Worm (Caenorhabditis elegans) whole organism, L2 larva: Measurements from ENCODE around the gene swt-2.
"Not testable (repeated sequence)": the region's sequence is repeated elsewhere in the genome, so short reads cannot be mapped to it uniquely, and the experiment has no call there.

ENCODE experiments used
- F13H6.1 ChIP-seq: sonication (generic microtip); optimal IDR thresholded peaks from 2 replicates; lab custom pipeline; 2016; ENCODE audit warnings: missing genetic modification characterization, missing compliant biosample characterization
- R02D3.7 ChIP-seq: fragments of 150-350 bp; optimal IDR thresholded peaks from 2 replicates; lab custom pipeline; 2014; ENCODE audit warnings: missing biosample characterization, missing genetic modification characterization
- ZK546.5 ChIP-seq: sonication (generic microtip); optimal IDR thresholded peaks from 2 replicates; lab custom pipeline; 2017; ENCODE audit warnings: missing biosample characterization, missing genetic modification characterization
- aly-2 ChIP-seq: fragments of 150-350 bp; optimal IDR thresholded peaks from 2 replicates; lab custom pipeline; 2014; ENCODE audit warnings: missing biosample characterization, missing genetic modification characterization
- blmp-1 ChIP-seq: sonication (generic microtip); optimal IDR thresholded peaks from 2 replicates; lab custom pipeline; 2017; ENCODE audit warnings: missing genetic modification characterization, mild to moderate bottlenecking, missing compliant biosample characterization, antibody characterized with exemption, moderate library complexity; ENCODE audit not compliant: insufficient read depth
- ceh-82 ChIP-seq: fragments of 150-350 bp; optimal IDR thresholded peaks from 2 replicates; lab custom pipeline; 2014; ENCODE audit warnings: missing biosample characterization, missing genetic modification characterization
- crh-2 ChIP-seq: sonication (generic microtip); optimal IDR thresholded peaks from 2 replicates; lab custom pipeline; 2017; ENCODE audit warnings: missing biosample characterization, missing genetic modification characterization
- dmd-4 ChIP-seq: sonication (generic microtip); optimal IDR thresholded peaks from 2 replicates; lab custom pipeline; 2017; ENCODE audit warnings: missing biosample characterization, missing genetic modification characterization
- egl-27 ChIP-seq: sonication (generic microtip); optimal IDR thresholded peaks from 3 replicates; lab custom pipeline; 2017; ENCODE audit warnings: missing biosample characterization, missing genetic modification reagents, missing genetic modification characterization
- elt-1 ChIP-seq: fragments of 150-350 bp; optimal IDR thresholded peaks from 2 replicates; lab custom pipeline; 2014; ENCODE audit warnings: missing biosample characterization, missing genetic modification characterization
- elt-3 ChIP-seq: sonication (generic microtip); optimal IDR thresholded peaks from 2 replicates; lab custom pipeline; 2017; ENCODE audit warnings: missing biosample characterization, missing genetic modification characterization
- fos-1 ChIP-seq: fragments of 150-350 bp; optimal IDR thresholded peaks from 2 replicates; lab custom pipeline; 2014; ENCODE audit warnings: missing biosample characterization, missing genetic modification characterization
- gmeb-1 ChIP-seq: fragments of 150-350 bp; optimal IDR thresholded peaks from 2 replicates; lab custom pipeline; 2014; ENCODE audit warnings: missing biosample characterization, missing genetic modification characterization
- lin-13 ChIP-seq: fragments of 150-350 bp; optimal IDR thresholded peaks from 2 replicates; lab custom pipeline; 2014; ENCODE audit warnings: missing biosample characterization, missing genetic modification reagents, missing genetic modification characterization
- lin-39 ChIP-seq: fragments of 150-350 bp; optimal IDR thresholded peaks from 2 replicates; lab custom pipeline; 2014; ENCODE audit warnings: missing biosample characterization, missing genetic modification reagents, missing genetic modification characterization
- lsy-2 ChIP-seq, 2 experiments: fragments of 150-350 bp in 1 of 2; sonication (generic microtip) in 1 of 2; optimal IDR thresholded peaks; 2 replicates each; lab custom pipeline; 2014 to 2017; ENCODE audit warnings: missing biosample characterization in 2 of 2, missing genetic modification characterization in 2 of 2
- mab-5 ChIP-seq: fragments of 150-350 bp; optimal IDR thresholded peaks from 2 replicates; lab custom pipeline; 2014; ENCODE audit warnings: missing biosample characterization, missing genetic modification characterization
- mbf-1 ChIP-seq: sonication (generic microtip); optimal IDR thresholded peaks from 2 replicates; lab custom pipeline; 2017; ENCODE audit warnings: missing biosample characterization, missing genetic modification characterization
- mdl-1 ChIP-seq, 2 experiments: fragments of 150-350 bp in 1 of 2; sonication (generic microtip) in 1 of 2; optimal IDR thresholded peaks; 2 replicates each; lab custom pipeline; 2017; ENCODE audit warnings: missing biosample characterization in 2 of 2, missing genetic modification characterization in 2 of 2
- nhr-11 ChIP-seq: fragments of 150-350 bp; optimal IDR thresholded peaks from 2 replicates; lab custom pipeline; 2014; ENCODE audit warnings: missing biosample characterization, missing genetic modification characterization
- nhr-12 ChIP-seq: fragments of 150-350 bp; optimal IDR thresholded peaks from 2 replicates; lab custom pipeline; 2014; ENCODE audit warnings: missing biosample characterization, missing genetic modification characterization
- nhr-129 ChIP-seq: fragments of 150-350 bp; optimal IDR thresholded peaks from 2 replicates; lab custom pipeline; 2014; ENCODE audit warnings: missing biosample characterization, missing genetic modification characterization
- nhr-21 ChIP-seq: fragments of 150-350 bp; optimal IDR thresholded peaks from 2 replicates; lab custom pipeline; 2014; ENCODE audit warnings: missing biosample characterization, missing genetic modification characterization
- nhr-25 ChIP-seq: fragments of 150-350 bp; sonication (generic microtip); optimal IDR thresholded peaks from 3 replicates; lab custom pipeline; 2014; ENCODE audit warnings: missing biosample characterization, missing genetic modification characterization
- nhr-6 ChIP-seq: fragments of 150-350 bp; optimal IDR thresholded peaks from 2 replicates; lab custom pipeline; 2014; ENCODE audit warnings: missing biosample characterization, missing genetic modification characterization
- peb-1 ChIP-seq: fragments of 150-350 bp; optimal IDR thresholded peaks from 2 replicates; lab custom pipeline; 2014; ENCODE audit warnings: missing biosample characterization, missing genetic modification characterization
- sma-3 ChIP-seq: sonication (generic microtip); optimal IDR thresholded peaks from 2 replicates; lab custom pipeline; 2016; ENCODE audit warnings: missing genetic modification reagents, missing genetic modification characterization, missing compliant biosample characterization
- sma-9 ChIP-seq, 2 experiments: fragments of 150-350 bp in 1 of 2; sonication (generic microtip) in 1 of 2; optimal IDR thresholded peaks; 2 replicates each; lab custom pipeline; 2014 to 2016; ENCODE audit warnings: missing genetic modification characterization in 2 of 2, mild to moderate bottlenecking in 1 of 2, missing biosample characterization in 1 of 2, missing compliant biosample characterization in 1 of 2, missing genetic modification reagents in 1 of 2, moderate library complexity in 1 of 2
- unc-39 ChIP-seq: fragments of 150-350 bp; optimal IDR thresholded peaks from 2 replicates; lab custom pipeline; 2014; ENCODE audit warnings: missing biosample characterization, missing genetic modification characterization
- unc-62 ChIP-seq: fragments of 150-350 bp; optimal IDR thresholded peaks from 2 replicates; lab custom pipeline; 2014; ENCODE audit warnings: missing biosample characterization, missing genetic modification reagents, missing genetic modification characterization
- zag-1 ChIP-seq: fragments of 150-350 bp; optimal IDR thresholded peaks from 2 replicates; lab custom pipeline; 2014; ENCODE audit warnings: missing biosample characterization, missing genetic modification characterization
- ztf-1 ChIP-seq: fragments of 200-800 bp; sonication (Bioruptor generic); conservative IDR thresholded peaks from 2 replicates; pipeline ENCODE4 v1.3.6; 2022; ENCODE audit warnings: missing genetic modification characterization, missing compliant biosample characterization
- ztf-4 ChIP-seq: fragments of 150-350 bp; optimal IDR thresholded peaks from 2 replicates; lab custom pipeline; 2014; ENCODE audit warnings: missing biosample characterization, missing genetic modification characterization

swt-2 gene

ce11 chrV:7511465-7511864, 18.5 kb upstream of the swt-2 start, which contains the start of gene nhr-171:
Gene nhr-171 (plus strand): TSS chrV:7511765.
- not testable (repeated sequence) for TF ChIP-seq unc-62 (GFP tag; lab: Kevin White, UChicago); egl-27 (tag; lab: Kevin White, UChicago); nhr-6 (tag; lab: Kevin White, UChicago)

DNA sequence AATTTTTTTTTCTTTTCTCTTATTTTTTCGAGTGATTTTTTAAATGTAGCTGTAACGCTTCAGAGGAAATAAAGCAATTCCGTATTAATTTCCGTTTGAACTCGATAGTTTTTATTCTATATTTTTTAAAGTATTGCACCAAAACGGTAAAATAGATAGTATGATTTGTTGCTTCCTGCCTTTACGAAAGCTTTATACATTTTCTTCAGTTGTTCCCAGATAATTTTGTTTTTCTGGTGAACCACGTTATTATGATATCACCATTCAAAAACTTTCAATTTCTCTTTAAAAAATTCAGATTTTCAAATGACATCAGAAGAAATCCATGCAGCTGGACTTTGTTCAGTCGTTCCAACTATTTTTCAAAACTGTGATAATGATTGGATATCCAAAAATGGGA, 15.0 kb upstream of the swt-2 start, which contains the start of gene srb-18:
Gene srb-18 (plus strand): TSS at position 301 of the 400 bp plus-strand sequence.
- TF ChIP-seq nhr-25 (no peak), nhr-11 (no peak)

- TF ChIP-seq unc-39 (no peak), nhr-12 (tag; lab: Kevin White, UChicago) (no peak), fos-1 (no peak), mdl-1 (tag; optimal IDR thresholded peaks at IDR 0.05; lab: Kevin White, UChicago) (no peak), nhr-129 (tag; lab: Kevin White, UChicago) (no peak), blmp-1 (no peak), ztf-1 (GFP tag; lab: Robert Waterston, UW) (no peak), R02D3.7 (tag; lab: Kevin White, UChicago) (no peak), elt-1 (tag; lab: Kevin White, UChicago) (no peak), aly-2 (tag; lab: Kevin White, UChicago) (no peak), mbf-1 (tag; lab: Kevin White, UChicago) (no peak), nhr-25 (no peak), egl-27 (tag; lab: Kevin White, UChicago) (no peak), mab-5 (tag; lab: Kevin White, UChicago) (no peak), peb-1 (tag; lab: Kevin White, UChicago) (no peak), F13H6.1 (tag; lab: Kevin White, UChicago) (no peak), lin-13 (GFP tag; lab: Kevin White, UChicago) (no peak)
Measured at ce11 chrV:7520077-7520476, 9.9 kb upstream of the swt-2 start, which contains the start of gene srb-19. Gene srb-19 (minus strand): TSS chrV:7520177.

- no peak for TF ChIP-seq crh-2 (tag; lab: Kevin White, UChicago)
- peak; percentile 7 for TF ChIP-seq fos-1
- peak; percentile 16 for TF ChIP-seq sma-9 (GFP tag; optimal IDR thresholded peaks at IDR 0.05; lab: Kevin White, UChicago)
- TF ChIP-seq sma-9 (tag; optimal IDR thresholded peaks at IDR 0.05; lab: Kevin White, UChicago), result no peak
- TF ChIP-seq gmeb-1 (tag; lab: Kevin White, UChicago), result peak; percentile 15
- TF ChIP-seq, all 48 proteins: peak for 3
Measured at ce11 chrV:7521304-7521703, 8.6 kb upstream of the swt-2 start.

ce11 chrV:7522279-7522678, 7.7 kb upstream of the swt-2 start, which contains the start of gene C54F6.15:
Gene C54F6.15 (minus strand): TSS chrV:7522379.
- no peak for TF ChIP-seq sma-3
- no peak for TF ChIP-seq nhr-25
- no peak for TF ChIP-seq nhr-12 (tag; lab: Kevin White, UChicago)
- TF ChIP-seq R02D3.7 (tag; lab: Kevin White, UChicago), result no peak
- no peak for TF ChIP-seq ceh-82 (tag; lab: Kevin White, UChicago)
- TF ChIP-seq lin-39 (tag; lab: Kevin White, UChicago), result no peak
- TF ChIP-seq zag-1 (tag; lab: Kevin White, UChicago), result no peak
- TF ChIP-seq lin-13 (GFP tag; lab: Kevin White, UChicago), result no peak
- no peak for TF ChIP-seq mdl-1 (tag; optimal IDR thresholded peaks at IDR 0.05; lab: Kevin White, UChicago)
- no peak for TF ChIP-seq ZK546.5 (tag; lab: Kevin White, UChicago)
- no peak for TF ChIP-seq elt-3 (tag; lab: Kevin White, UChicago)
- TF ChIP-seq F13H6.1 (tag; lab: Kevin White, UChicago), result no peak
- no peak for TF ChIP-seq ztf-4 (tag; lab: Kevin White, UChicago)

ce11 chrV:7523392-7523791, 6.5 kb upstream of the swt-2 start, which contains the start of gene C54F6.6:
Gene C54F6.6 (plus strand): TSS chrV:7523692.
- TF ChIP-seq zag-1 (tag; lab: Kevin White, UChicago) (no peak), peb-1 (tag; lab: Kevin White, UChicago) (no peak), lsy-2 (tag; optimal IDR thresholded peaks at IDR 0.05; lab: Kevin White, UChicago) (no peak), nhr-21 (no peak), dmd-4 (no peak)
